Worm (Caenorhabditis elegans) whole organism, L4 larva: Measurements from ENCODE around the gene cyp-13B1.

ENCODE experiments used
- F37D6.2 ChIP-seq: sonication (generic microtip); optimal IDR thresholded peaks from 2 replicates; lab custom pipeline; 2016; ENCODE audit warnings: mild to moderate bottlenecking, missing genetic modification characterization, missing compliant biosample characterization
- F44E2.7 ChIP-seq: fragments of 200-800 bp; sonication (Bioruptor generic); IDR thresholded peaks from 2 replicates; pipeline ENCODE4 v2.1.2; 2022; ENCODE audit warnings: missing genetic modification characterization, missing compliant biosample characterization
- T26A8.4 ChIP-seq: fragments of 200-800 bp; sonication (Bioruptor generic); IDR thresholded peaks from 2 replicates; pipeline ENCODE4 v1.3.6; 2022; ENCODE audit warnings: missing genetic modification characterization, missing compliant biosample characterization
- Y105C5A.15 ChIP-seq: fragments of 200-800 bp; sonication (Bioruptor generic); IDR thresholded peaks from 2 replicates; pipeline ENCODE4 v1.3.6; 2022; ENCODE audit warnings: missing genetic modification characterization, missing compliant biosample characterization
- Y75B8A.6 ChIP-seq: fragments of 200-800 bp; sonication (Bioruptor generic); IDR thresholded peaks from 2 replicates; pipeline ENCODE4 v1.3.6; 2022; ENCODE audit warnings: missing genetic modification reagents, missing genetic modification characterization, missing compliant biosample characterization
- aha-1 ChIP-seq: fragments of 150-350 bp; peaks from one replicate; lab custom pipeline; 2014; ENCODE audit warnings: missing biosample characterization, missing genetic modification characterization
- aly-2 ChIP-seq: sonication (generic microtip); optimal IDR thresholded peaks from 2 replicates; lab custom pipeline; 2018; ENCODE audit warnings: missing biosample characterization, missing genetic modification characterization
- arid-1 ChIP-seq: fragments of 200-800 bp; sonication (Bioruptor generic); conservative IDR thresholded peaks from 2 replicates; pipeline ENCODE4 v1.3.6; 2022; ENCODE audit warnings: missing genetic modification reagents, missing genetic modification characterization, missing compliant biosample characterization
- attf-4 ChIP-seq: sonication (generic microtip); optimal IDR thresholded peaks from 3 replicates; lab custom pipeline; 2017; ENCODE audit warnings: missing biosample characterization, missing genetic modification characterization
- ceh-32 ChIP-seq: sonication (generic microtip); optimal IDR thresholded peaks from 2 replicates; lab custom pipeline; 2016; ENCODE audit warnings: mild to moderate bottlenecking, missing genetic modification characterization, missing compliant biosample characterization; ENCODE audit not compliant: poor library complexity
- ctbp-1 ChIP-seq: fragments of 200-800 bp; sonication (Bioruptor generic); IDR thresholded peaks from 2 replicates; pipeline ENCODE4 v1.3.6; 2022; ENCODE audit warnings: missing genetic modification reagents, missing genetic modification characterization, missing compliant biosample characterization
- daf-16 ChIP-seq, 3 experiments: sonication (generic microtip); optimal IDR thresholded peaks; 2 replicates each; lab custom pipeline; 2016 to 2017; ENCODE audit warnings: missing genetic modification characterization in 3 of 3, missing genetic modification reagents in 3 of 3, mild to moderate bottlenecking in 2 of 3, missing compliant biosample characterization in 2 of 3, missing biosample characterization in 1 of 3, moderate library complexity in 1 of 3
- dmd-6 ChIP-seq: fragments of 200-800 bp; sonication (Bioruptor generic); IDR thresholded peaks from 2 replicates; pipeline ENCODE4 v1.3.6; 2022; ENCODE audit warnings: missing genetic modification reagents, missing genetic modification characterization, missing compliant biosample characterization
- dpl-1 ChIP-seq: fragments of 150-350 bp; optimal IDR thresholded peaks from 2 replicates; lab custom pipeline; 2014; ENCODE audit warnings: missing biosample characterization, missing genetic modification reagents, missing genetic modification characterization
- dve-1 ChIP-seq: sonication (generic microtip); optimal IDR thresholded peaks from 2 replicates; lab custom pipeline; 2017; ENCODE audit warnings: antibody characterized with exemption, mild to moderate bottlenecking, missing genetic modification characterization, missing compliant biosample characterization; ENCODE audit not compliant: insufficient read depth
- egl-27 ChIP-seq: sonication (generic microtip); optimal IDR thresholded peaks from 3 replicates; lab custom pipeline; 2017; ENCODE audit warnings: missing biosample characterization, missing genetic modification reagents, missing genetic modification characterization
- fkh-10 ChIP-seq: fragments of 150-350 bp; optimal IDR thresholded peaks from 2 replicates; lab custom pipeline; 2014; ENCODE audit warnings: missing biosample characterization, missing genetic modification reagents, missing genetic modification characterization
- fos-1 ChIP-seq: fragments of 150-350 bp; optimal IDR thresholded peaks from 2 replicates; lab custom pipeline; 2014; ENCODE audit warnings: missing biosample characterization, missing genetic modification characterization
- hif-1 ChIP-seq, 2 experiments: sonication (generic microtip); optimal IDR thresholded peaks; 2 replicates each; lab custom pipeline; 2016 to 2017; ENCODE audit warnings: missing compliant biosample characterization in 2 of 2, missing genetic modification characterization in 2 of 2, missing genetic modification reagents in 2 of 2, missing genotype in 2 of 2, mild to moderate bottlenecking in 1 of 2
- hlh-11 ChIP-seq: fragments of 200-800 bp; sonication (Bioruptor generic); optimal IDR thresholded peaks from 2 replicates; lab custom pipeline; 2018; ENCODE audit warnings: mild to moderate bottlenecking, missing genetic modification characterization, missing compliant biosample characterization
- hlh-30 ChIP-seq: sonication (generic microtip); optimal IDR thresholded peaks from 2 replicates; lab custom pipeline; 2017; ENCODE audit warnings: antibody characterized with exemption, mild to moderate bottlenecking, missing genetic modification characterization, missing compliant biosample characterization; ENCODE audit not compliant: insufficient read depth
- lim-7 ChIP-seq: fragments of 200-800 bp; sonication (Bioruptor generic); IDR thresholded peaks from 2 replicates; pipeline ENCODE4 v1.3.6; 2022; ENCODE audit warnings: missing genetic modification characterization, missing compliant biosample characterization
- lin-13 ChIP-seq: fragments of 150-350 bp; optimal IDR thresholded peaks from 2 replicates; lab custom pipeline; 2014; ENCODE audit warnings: missing biosample characterization, missing genetic modification reagents, missing genetic modification characterization
- lin-29 ChIP-seq: fragments of 200-800 bp; sonication (Bioruptor generic); IDR thresholded peaks from 2 replicates; pipeline ENCODE4 v1.3.6; 2022; ENCODE audit warnings: missing genetic modification reagents, missing genetic modification characterization, missing compliant biosample characterization
- lin-39 ChIP-seq: fragments of 150-350 bp; optimal IDR thresholded peaks from 2 replicates; lab custom pipeline; 2014; ENCODE audit warnings: missing biosample characterization, missing genetic modification reagents, missing genetic modification characterization
- lsy-2 ChIP-seq, 2 experiments: fragments of 150-350 bp in 1 of 2; sonication (generic microtip) in 1 of 2; optimal IDR thresholded peaks; 2 replicates each; lab custom pipeline; 2014 to 2017; ENCODE audit warnings: missing biosample characterization in 2 of 2, missing genetic modification characterization in 2 of 2
- mdl-1 ChIP-seq, 2 experiments: fragments of 150-350 bp in 1 of 2; sonication (generic microtip) in 1 of 2; optimal IDR thresholded peaks; 2 replicates each; lab custom pipeline; 2014 to 2017; ENCODE audit warnings: missing biosample characterization in 2 of 2, missing genetic modification characterization in 2 of 2
- mep-1 ChIP-seq: fragments of 150-350 bp; sonication (generic microtip); optimal IDR thresholded peaks from 3 replicates; lab custom pipeline; 2014; ENCODE audit warnings: missing biosample characterization, missing genetic modification characterization
- mes-2 ChIP-seq: sonication (generic microtip); optimal IDR thresholded peaks from 2 replicates; lab custom pipeline; 2016; ENCODE audit warnings: missing genotype, mild to moderate bottlenecking, missing genetic modification characterization, missing compliant biosample characterization; ENCODE audit not compliant: poor library complexity, severe bottlenecking
- nhr-10 ChIP-seq: fragments of 150-350 bp; optimal IDR thresholded peaks from 2 replicates; lab custom pipeline; 2014; ENCODE audit warnings: missing biosample characterization, missing genetic modification characterization
- nhr-111 ChIP-seq: fragments of 200-800 bp; sonication (Bioruptor generic); optimal IDR thresholded peaks from 2 replicates; lab custom pipeline; 2018; ENCODE audit warnings: mild to moderate bottlenecking, missing genetic modification characterization, missing compliant biosample characterization
- nhr-28 ChIP-seq: fragments of 150-350 bp; optimal IDR thresholded peaks from 2 replicates; lab custom pipeline; 2014; ENCODE audit warnings: missing biosample characterization, missing genetic modification characterization
- nhr-48 ChIP-seq: sonication (generic microtip); optimal IDR thresholded peaks from 2 replicates; lab custom pipeline; 2016; ENCODE audit warnings: mild to moderate bottlenecking, missing genetic modification characterization, missing compliant biosample characterization
- nhr-6 ChIP-seq: fragments of 150-350 bp; optimal IDR thresholded peaks from 2 replicates; lab custom pipeline; 2014; ENCODE audit warnings: missing biosample characterization, missing genetic modification characterization
- nhr-76 ChIP-seq: fragments of 150-350 bp; optimal IDR thresholded peaks from 2 replicates; lab custom pipeline; 2014; ENCODE audit warnings: missing biosample characterization, missing genetic modification characterization
- pha-4 ChIP-seq, 2 experiments: fragments of 150-350 bp in 1 of 2; fragments of 200-800 bp in 1 of 2; sonication (Bioruptor generic) in 1 of 2; IDR thresholded peaks in 1 of 2; optimal IDR thresholded peaks in 1 of 2; 2 replicates each; pipeline versions ENCODE4 v1.3.6 to Lab custom; 2014 to 2022; ENCODE audit warnings: missing genetic modification characterization in 2 of 2, missing genetic modification reagents in 2 of 2, missing biosample characterization in 1 of 2, missing compliant biosample characterization in 1 of 2
- saeg-2 ChIP-seq: fragments of 200-800 bp; sonication (Bioruptor generic); IDR thresholded peaks from 2 replicates; pipeline ENCODE4 v1.3.6; 2022; ENCODE audit warnings: missing genetic modification reagents, missing genetic modification characterization, missing compliant biosample characterization
- unc-130 ChIP-seq: sonication (generic microtip); optimal IDR thresholded peaks from 2 replicates; lab custom pipeline; 2016; ENCODE audit warnings: missing genetic modification reagents, missing genetic modification characterization, missing compliant biosample characterization
- unc-62 ChIP-seq, 3 experiments: fragments of 150-350 bp in 1 of 3; sonication (generic microtip); optimal IDR thresholded peaks in 2 of 3; peaks in 1 of 3; 1 replicate in 1 of 3; 2 replicates in 2 of 3; lab custom pipeline; 2014 to 2017; ENCODE audit warnings: missing biosample characterization in 3 of 3, missing genetic modification characterization in 3 of 3, missing genetic modification reagents in 3 of 3, missing genotype in 1 of 3
- zag-1 ChIP-seq: fragments of 150-350 bp; optimal IDR thresholded peaks from 2 replicates; lab custom pipeline; 2014; ENCODE audit warnings: missing biosample characterization, missing genetic modification characterization
- zfp-2 ChIP-seq: sonication (generic microtip); optimal IDR thresholded peaks from 2 replicates; lab custom pipeline; 2016; ENCODE audit warnings: mild to moderate bottlenecking, missing genetic modification characterization, missing compliant biosample characterization
- ztf-7 ChIP-seq: fragments of 150-350 bp; optimal IDR thresholded peaks from 2 replicates; lab custom pipeline; 2014; ENCODE audit warnings: missing biosample characterization, missing genetic modification characterization

The cyp-13B1 gene

ce11 chrX:13368283-13368682 is 41.2 kb downstream of the cyp-13B1 start (continued):
- TF ChIP-seq lin-13 (GFP tag; lab: Kevin White, UChicago) (no peak), hif-1 (tag; optimal IDR thresholded peaks at IDR 0.05; lab: Kevin White, UChicago) (no peak), dve-1 (peak; percentile 73), nhr-28 (tag; lab: Kevin White, UChicago) (peak; percentile 93), mep-1 (peak; percentile 28), ceh-32 (tag; lab: Kevin White, UChicago) (no peak), lim-7 (GFP tag; lab: Robert Waterston, UW) (no peak), aha-1 (tag; lab: Kevin White, UChicago) (peak; percentile 89), Y105C5A.15 (GFP tag; lab: Robert Waterston, UW) (no peak), nhr-111 (GFP tag; lab: Kevin White, UChicago) (no peak), hlh-30 (tag; lab: Kevin White, UChicago) (peak; percentile 66), fos-1 (tag; lab: Kevin White, UChicago) (no peak), dmd-6 (GFP tag; lab: Robert Waterston, UW) (peak; percentile 93), arid-1 (GFP tag; lab: Robert Waterston, UW) (no peak)

- TF ChIP-seq daf-16 (GFP tag; optimal IDR thresholded peaks at IDR 0.05; lab: Kevin White, UChicago) (no peak), daf-16 (tag; optimal IDR thresholded peaks at IDR 0.05; lab: Kevin White, UChicago) (peak; percentile 47), ztf-7 (tag; lab: Kevin White, UChicago) (no peak), ceh-32 (tag; lab: Kevin White, UChicago) (no peak), Y75B8A.6 (no peak), hlh-11 (tag; lab: Kevin White, UChicago) (peak; percentile 11), mdl-1 (tag; optimal IDR thresholded peaks at IDR 0.05; lab: Kevin White, UChicago) (peak in 1 of 2 experiments; percentile 21), zag-1 (no peak), lin-29 (no peak), dpl-1 (GFP tag; lab: Kevin White, UChicago) (no peak), dve-1 (peak; percentile 28), pha-4 (GFP tag; IDR thresholded peaks at IDR 0.05; lab: Robert Waterston, UW) (no peak), pha-4 (tag; optimal IDR thresholded peaks at IDR 0.05; lab: Kevin White, UChicago) (peak; percentile 23), dmd-6 (GFP tag; lab: Robert Waterston, UW) (0 out of 2 replicates have a peak, but pooled peaks have one; percentile 13), mes-2 (tag; lab: Kevin White, UChicago) (no peak), hlh-30 (tag; lab: Kevin White, UChicago) (peak; percentile 74), F37D6.2 (no peak)
- TF ChIP-seq, all 104 proteins: peak for 7
Measured at ce11 chrX:13366955-13367354, 42.5 kb downstream of the cyp-13B1 start.

ce11 chrX:13364897-13365296 is 44.5 kb downstream of the cyp-13B1 start, which contains the start of gene C49F8.1:
C49F8.1 (minus strand) TSS chrX:13364997.
- TF ChIP-seq fkh-10 (GFP tag; lab: Kevin White, UChicago) (peak; percentile 14), nhr-48 (tag; lab: Kevin White, UChicago) (no peak)

- TF ChIP-seq Y75B8A.6: no peak
Measured at ce11 chrX:13362486-13362885, 47.0 kb downstream of the cyp-13B1 start, which contains the start of gene C49F8.15. C49F8.15 (minus strand) TSS chrX:13362586.

- no peak for TF ChIP-seq aly-2 (tag; lab: Kevin White, UChicago)
- TF ChIP-seq zag-1: no peak
- TF ChIP-seq mes-2 (tag; lab: Kevin White, UChicago): peak; percentile 4
- TF ChIP-seq unc-130 (GFP tag; lab: Kevin White, UChicago): no peak
- no peak for TF ChIP-seq lim-7 (GFP tag; lab: Robert Waterston, UW)
- TF ChIP-seq ctbp-1 (GFP tag; lab: Robert Waterston, UW): no peak
- no peak for TF ChIP-seq lin-39 (tag; lab: Kevin White, UChicago)
- peak in 1 of 2 experiments; percentile 30 for TF ChIP-seq lsy-2 (tag; optimal IDR thresholded peaks at IDR 0.05; lab: Kevin White, UChicago)
- TF ChIP-seq saeg-2 (GFP tag; lab: Robert Waterston, UW): no peak
- TF ChIP-seq nhr-6 (tag; lab: Kevin White, UChicago): no peak
- no peak for TF ChIP-seq T26A8.4 (GFP tag; lab: Robert Waterston, UW)
- no peak for TF ChIP-seq zfp-2 (tag; lab: Kevin White, UChicago)
- no peak for TF ChIP-seq egl-27 (tag; lab: Kevin White, UChicago)
- no peak for TF ChIP-seq nhr-76 (tag; lab: Kevin White, UChicago)
- TF ChIP-seq hlh-11 (tag; lab: Kevin White, UChicago): peak; percentile 83
- TF ChIP-seq attf-4 (tag; lab: Kevin White, UChicago): no peak
- TF ChIP-seq unc-62 (GFP tag; optimal IDR thresholded peaks at IDR 0.05 in 1 of 2; lab: Kevin White, UChicago): peak in 1 of 2 experiments; percentile 89
- no peak for TF ChIP-seq unc-62 (tag; optimal IDR thresholded peaks at IDR 0.05; lab: Kevin White, UChicago)
- TF ChIP-seq nhr-10 (tag; lab: Kevin White, UChicago): peak; percentile 4
- TF ChIP-seq F44E2.7 (GFP tag; lab: Robert Waterston, UW): no peak
Measured at ce11 chrX:13360632-13361031, 48.8 kb downstream of the cyp-13B1 start.
